Fruit fly (Drosophila melanogaster) whole organism, prepupa: ENCODE data around the gene SKIP.
A peak's percentile ranks its signal among the peaks of the same experiment; 100 is the strongest.

Experiments used
- Blimp-1 ChIP-seq: fragments of 200-800 bp; sonication (Bioruptor generic); optimal IDR thresholded peaks from 3 replicates; lab custom pipeline; 2017; ENCODE audit warnings: missing biosample characterization, missing genetic modification characterization, mild to moderate bottlenecking, moderate library complexity, missing genetic modification reagents
- CG10631 ChIP-seq: fragments of 200-800 bp; sonication (Bioruptor generic); optimal IDR thresholded peaks from 2 replicates; lab custom pipeline; 2016; ENCODE audit warnings: missing biosample characterization, missing genetic modification characterization
- CG11762 ChIP-seq: fragments of 200-800 bp; sonication (Bioruptor generic); optimal IDR thresholded peaks from 3 replicates; lab custom pipeline; 2016; ENCODE audit warnings: missing biosample characterization, missing genetic modification characterization; ENCODE audit not compliant: insufficient read depth
- CG1621 ChIP-seq: fragments of 200-800 bp; sonication (Bioruptor generic); optimal IDR thresholded peaks from 3 replicates; lab custom pipeline; 2018; ENCODE audit warnings: missing biosample characterization, mild to moderate bottlenecking, missing genetic modification characterization
- CG16779 ChIP-seq: fragments of 200-800 bp; sonication (Bioruptor generic); optimal IDR thresholded peaks from 3 replicates; lab custom pipeline; 2017; ENCODE audit warnings: missing biosample characterization, mild to moderate bottlenecking, missing genetic modification characterization
- CG3032 ChIP-seq: fragments of 200-800 bp; optimal IDR thresholded peaks from 2 replicates; lab custom pipeline; 2019; ENCODE audit warnings: missing biosample characterization, mild to moderate bottlenecking, missing genetic modification characterization, moderate library complexity
- CG31627 ChIP-seq: fragments of 200-800 bp; sonication (Bioruptor generic); optimal IDR thresholded peaks from 3 replicates; lab custom pipeline; 2016; ENCODE audit warnings: missing biosample characterization, missing genetic modification characterization
- CG32006 ChIP-seq: fragments of 200-800 bp; sonication (Bioruptor generic); optimal IDR thresholded peaks from 3 replicates; lab custom pipeline; 2017; ENCODE audit warnings: missing biosample characterization, mild to moderate bottlenecking, missing genetic modification characterization
- CG34406 ChIP-seq: fragments of 200-800 bp; sonication (Bioruptor generic); optimal IDR thresholded peaks from 3 replicates; lab custom pipeline; 2016; ENCODE audit warnings: missing biosample characterization, missing genetic modification characterization
- CG3919 ChIP-seq: fragments of 200-800 bp; sonication (Bioruptor generic); optimal IDR thresholded peaks from 3 replicates; lab custom pipeline; 2016; ENCODE audit warnings: missing biosample characterization, missing genetic modification characterization
- CG4318 ChIP-seq: fragments of 200-800 bp; sonication (Bioruptor generic); optimal IDR thresholded peaks from 3 replicates; lab custom pipeline; 2017; ENCODE audit warnings: missing biosample characterization, mild to moderate bottlenecking, missing genetic modification characterization
- CG6163 ChIP-seq: fragments of 200-800 bp; sonication (Bioruptor generic); IDR thresholded peaks from 3 replicates; pipeline ENCODE4 v1.3.6; 2022; ENCODE audit warnings: missing biosample characterization, missing genetic modification characterization
- CG6792 ChIP-seq: fragments of 200-800 bp; sonication (Bioruptor generic); optimal IDR thresholded peaks from 3 replicates; lab custom pipeline; 2016; ENCODE audit warnings: missing biosample characterization, missing genetic modification characterization
- CG6808 ChIP-seq: fragments of 200-800 bp; sonication (Bioruptor generic); optimal IDR thresholded peaks from 3 replicates; lab custom pipeline; 2017; ENCODE audit warnings: missing biosample characterization, missing genetic modification characterization, mild to moderate bottlenecking, moderate library complexity, missing genetic modification reagents
- CG6854 ChIP-seq: fragments of 200-800 bp; sonication (Bioruptor generic); optimal IDR thresholded peaks from 2 replicates; lab custom pipeline; 2017; ENCODE audit warnings: missing biosample characterization, mild to moderate bottlenecking, missing genetic modification characterization
- CG8119 ChIP-seq: fragments of 200-800 bp; sonication (Bioruptor generic); IDR thresholded peaks from 3 replicates; pipeline ENCODE4 v1.3.6; 2022; ENCODE audit warnings: missing biosample characterization, missing genetic modification characterization
- CG8319 ChIP-seq: fragments of 200-800 bp; sonication (Bioruptor generic); optimal IDR thresholded peaks from 3 replicates; lab custom pipeline; 2016; ENCODE audit warnings: missing biosample characterization, missing genetic modification characterization
- CG8632 ChIP-seq: fragments of 200-800 bp; sonication (Bioruptor generic); optimal IDR thresholded peaks from 3 replicates; lab custom pipeline; 2016; ENCODE audit warnings: missing biosample characterization, missing genetic modification characterization
- CG9139 ChIP-seq: fragments of 200-800 bp; sonication (Bioruptor generic); optimal IDR thresholded peaks from 3 replicates; lab custom pipeline; 2017; ENCODE audit warnings: missing biosample characterization, mild to moderate bottlenecking, missing genetic modification characterization
- Eip75B ChIP-seq: fragments of 200-800 bp; sonication (Bioruptor generic); optimal IDR thresholded peaks from 3 replicates; lab custom pipeline; 2016; ENCODE audit warnings: missing biosample characterization, missing genetic modification characterization
- Eip78C ChIP-seq: fragments of 200-800 bp; sonication (Bioruptor generic); peaks from one replicate; lab custom pipeline; 2016; ENCODE audit warnings: missing biosample characterization, missing genetic modification characterization
- Ets21C ChIP-seq: fragments of 200-800 bp; sonication (Bioruptor generic); optimal IDR thresholded peaks from 3 replicates; lab custom pipeline; 2016; ENCODE audit warnings: missing biosample characterization, missing genetic modification characterization
- Gug ChIP-seq: fragments of 200-800 bp; sonication (Bioruptor generic); IDR thresholded peaks from 2 replicates; pipeline ENCODE4 v1.3.6; 2022; ENCODE audit warnings: missing biosample characterization, missing genetic modification characterization
- Hr38 ChIP-seq: sonication (Bioruptor generic); optimal IDR thresholded peaks from 2 replicates; lab custom pipeline; 2016; ENCODE audit warnings: missing biosample characterization, missing genetic modification characterization
- Hr39 ChIP-seq: fragments of 200-800 bp; sonication (Bioruptor generic); optimal IDR thresholded peaks from 2 replicates; lab custom pipeline; 2016; ENCODE audit warnings: missing biosample characterization, missing genetic modification characterization
- Hr4 ChIP-seq: fragments of 200-800 bp; sonication (Bioruptor generic); optimal IDR thresholded peaks from 3 replicates; lab custom pipeline; 2016; ENCODE audit warnings: missing biosample characterization, missing genetic modification characterization
- Lpt ChIP-seq: fragments of 200-800 bp; sonication (Bioruptor generic); optimal IDR thresholded peaks from 3 replicates; lab custom pipeline; 2016; ENCODE audit warnings: missing biosample characterization, missing genetic modification characterization
- Met ChIP-seq: fragments of 200-800 bp; sonication (Bioruptor generic); optimal IDR thresholded peaks from 3 replicates; lab custom pipeline; 2016; ENCODE audit warnings: missing biosample characterization, missing genetic modification characterization
- OdsH ChIP-seq: fragments of 200-800 bp; sonication (Bioruptor generic); optimal IDR thresholded peaks from 3 replicates; lab custom pipeline; 2016; ENCODE audit warnings: missing biosample characterization, missing genetic modification characterization
- Sox102F ChIP-seq: fragments of 200-800 bp; sonication (Bioruptor generic); optimal IDR thresholded peaks from 2 replicates; lab custom pipeline; 2016; ENCODE audit warnings: missing biosample characterization, mild to moderate bottlenecking, missing genetic modification characterization
- Sox14 ChIP-seq: fragments of 200-800 bp; sonication (Bioruptor generic); optimal IDR thresholded peaks from 3 replicates; lab custom pipeline; 2016; ENCODE audit warnings: missing biosample characterization, missing genetic modification characterization
- Sox15 ChIP-seq: fragments of 200-800 bp; sonication (Bioruptor generic); optimal IDR thresholded peaks from 3 replicates; lab custom pipeline; 2016; ENCODE audit warnings: missing biosample characterization, missing genetic modification characterization
- achi ChIP-seq: fragments of 200-800 bp; sonication (Bioruptor generic); optimal IDR thresholded peaks from 3 replicates; lab custom pipeline; 2016; ENCODE audit warnings: missing biosample characterization, missing genetic modification characterization
- acj6 ChIP-seq: fragments of 200-800 bp; sonication (Bioruptor generic); optimal IDR thresholded peaks from 3 replicates; lab custom pipeline; 2016; ENCODE audit warnings: missing biosample characterization, missing genetic modification characterization
- cyc ChIP-seq: fragments of 200-800 bp; sonication (Bioruptor generic); optimal IDR thresholded peaks from 3 replicates; lab custom pipeline; 2016; ENCODE audit warnings: missing biosample characterization, missing genetic modification characterization
- dsx ChIP-seq: fragments of 200-800 bp; optimal IDR thresholded peaks from 3 replicates; lab custom pipeline; 2019; ENCODE audit warnings: missing biosample characterization, mild to moderate bottlenecking, missing genetic modification characterization, moderate library complexity; ENCODE audit not compliant: poor library complexity, severe bottlenecking
- eg ChIP-seq: fragments of 200-800 bp; sonication (Bioruptor generic); IDR thresholded peaks from 3 replicates; pipeline ENCODE4 v1.3.6; 2022; ENCODE audit warnings: missing biosample characterization, missing genetic modification characterization
- esn ChIP-seq: fragments of 200-800 bp; sonication (Bioruptor generic); optimal IDR thresholded peaks from 2 replicates; lab custom pipeline; 2016; ENCODE audit warnings: missing biosample characterization, mild to moderate bottlenecking, missing genetic modification characterization, moderate library complexity
- fd59A ChIP-seq: fragments of 200-800 bp; sonication (Bioruptor generic); optimal IDR thresholded peaks from 2 replicates; lab custom pipeline; 2017; ENCODE audit warnings: missing biosample characterization, mild to moderate bottlenecking, missing genetic modification characterization, missing genetic modification reagents
- fd85E ChIP-seq: fragments of 200-800 bp; sonication (Bioruptor generic); optimal IDR thresholded peaks from 3 replicates; lab custom pipeline; 2016; ENCODE audit warnings: missing biosample characterization, missing genetic modification characterization
- fkh ChIP-seq: fragments of 200-800 bp; sonication (Bioruptor generic); optimal IDR thresholded peaks from 3 replicates; lab custom pipeline; 2017; ENCODE audit warnings: missing biosample characterization, mild to moderate bottlenecking, missing genetic modification characterization, moderate library complexity
- lz ChIP-seq: fragments of 200-800 bp; sonication (Bioruptor generic); optimal IDR thresholded peaks from 3 replicates; lab custom pipeline; 2016; ENCODE audit warnings: missing biosample characterization, missing genetic modification characterization
- pdm3 ChIP-seq: fragments of 200-800 bp; sonication (Bioruptor generic); optimal IDR thresholded peaks from 3 replicates; lab custom pipeline; 2016; ENCODE audit warnings: missing biosample characterization, missing genetic modification characterization
- salr ChIP-seq, 2 experiments: fragments of 200-800 bp; sonication (Bioruptor generic); optimal IDR thresholded peaks; 3 replicates each; lab custom pipeline; 2016 to 2018; ENCODE audit warnings: missing biosample characterization in 2 of 2, missing genetic modification characterization in 2 of 2, mild to moderate bottlenecking in 1 of 2
- svp ChIP-seq: fragments of 200-800 bp; sonication (Bioruptor generic); peaks from one replicate; lab custom pipeline; 2016; ENCODE audit warnings: missing biosample characterization, missing genetic modification characterization
- topi ChIP-seq: fragments of 200-800 bp; sonication (Bioruptor generic); optimal IDR thresholded peaks from 3 replicates; lab custom pipeline; 2016; ENCODE audit warnings: missing biosample characterization, missing genetic modification characterization
- vri ChIP-seq: fragments of 200-800 bp; sonication (Bioruptor generic); optimal IDR thresholded peaks from 3 replicates; lab custom pipeline; 2016; ENCODE audit warnings: missing biosample characterization, mild to moderate bottlenecking, missing genetic modification characterization

Gene SKIP

DNA sequence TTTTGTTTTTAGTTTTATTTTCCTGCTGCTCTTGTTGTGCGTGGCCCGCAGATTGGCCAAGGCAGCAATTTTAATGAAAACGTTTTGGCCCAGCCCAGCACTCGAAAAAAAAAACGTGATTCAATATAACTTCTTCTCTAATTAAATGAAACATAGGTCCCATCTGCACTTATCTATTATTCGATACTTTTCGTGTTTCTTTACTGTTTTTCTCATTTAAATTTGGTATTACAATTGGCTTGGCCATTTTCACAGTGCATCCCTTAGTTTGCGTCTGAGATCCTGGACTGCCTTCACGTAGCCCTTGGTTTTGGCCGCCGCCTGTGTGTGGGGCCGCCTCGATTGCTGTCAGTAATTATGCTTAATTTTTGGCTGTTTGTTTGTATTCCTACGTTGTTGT, 59.9 kb downstream of the SKIP start (continued):
- peak; percentile 80 for TF ChIP-seq CG10631
- peak; percentile 90 for TF ChIP-seq lz (GFP tag; lab: Kevin White, UChicago)
- TF ChIP-seq CG9139 (GFP tag; lab: Kevin White, UChicago), result peak; percentile 61
- peak; percentile 82 for TF ChIP-seq Eip75B (GFP tag; lab: Kevin White, UChicago)
- TF ChIP-seq CG31627 (GFP tag; lab: Kevin White, UChicago), result peak; percentile 89
- TF ChIP-seq Sox102F (GFP tag; lab: Kevin White, UChicago), result peak; percentile 92
- TF ChIP-seq Hr4, result peak; percentile 17
- TF ChIP-seq Sox15 (GFP tag; lab: Kevin White, UChicago), result peak; percentile 79
- TF ChIP-seq acj6, result peak; percentile 88
- no peak for TF ChIP-seq fkh (GFP tag; lab: Kevin White, UChicago)
- no peak for TF ChIP-seq CG8119 (GFP tag; lab: Robert Waterston, UW)
- no peak for TF ChIP-seq eg
- TF ChIP-seq salr (GFP tag; optimal IDR thresholded peaks at IDR 0.05; lab: Kevin White, UChicago), result peak; percentile 42 to 69
- no peak for TF ChIP-seq CG16779
- peak; percentile 98 for TF ChIP-seq Eip78C (GFP tag; lab: Kevin White, UChicago)
- peak; percentile 81 for TF ChIP-seq fd59A (GFP tag; lab: Kevin White, UChicago)
- no peak for TF ChIP-seq Gug
- peak; percentile 84 for TF ChIP-seq Sox14 (GFP tag; lab: Kevin White, UChicago)
- TF ChIP-seq cyc (GFP tag; lab: Kevin White, UChicago), result peak; percentile 88
- no peak for TF ChIP-seq CG4318 (GFP tag; lab: Kevin White, UChicago)
- TF ChIP-seq CG3919, result peak; percentile 87
- peak; percentile 79 for TF ChIP-seq CG11762 (GFP tag; lab: Kevin White, UChicago)
- TF ChIP-seq pdm3 (GFP tag; lab: Kevin White, UChicago), result peak; percentile 85
- TF ChIP-seq CG32006, result peak; percentile 28
- TF ChIP-seq OdsH (GFP tag; lab: Kevin White, UChicago), result peak; percentile 85
- peak; percentile 55 for TF ChIP-seq CG6854
- TF ChIP-seq CG8632 (GFP tag; lab: Kevin White, UChicago), result peak; percentile 83
- peak; percentile 89 for TF ChIP-seq vri
- peak; percentile 90 for TF ChIP-seq Hr39
- peak; percentile 61 for TF ChIP-seq Blimp-1 (GFP tag; lab: Kevin White, UChicago)
- TF ChIP-seq CG6792 (GFP tag; lab: Kevin White, UChicago), result peak; percentile 87

DNA sequence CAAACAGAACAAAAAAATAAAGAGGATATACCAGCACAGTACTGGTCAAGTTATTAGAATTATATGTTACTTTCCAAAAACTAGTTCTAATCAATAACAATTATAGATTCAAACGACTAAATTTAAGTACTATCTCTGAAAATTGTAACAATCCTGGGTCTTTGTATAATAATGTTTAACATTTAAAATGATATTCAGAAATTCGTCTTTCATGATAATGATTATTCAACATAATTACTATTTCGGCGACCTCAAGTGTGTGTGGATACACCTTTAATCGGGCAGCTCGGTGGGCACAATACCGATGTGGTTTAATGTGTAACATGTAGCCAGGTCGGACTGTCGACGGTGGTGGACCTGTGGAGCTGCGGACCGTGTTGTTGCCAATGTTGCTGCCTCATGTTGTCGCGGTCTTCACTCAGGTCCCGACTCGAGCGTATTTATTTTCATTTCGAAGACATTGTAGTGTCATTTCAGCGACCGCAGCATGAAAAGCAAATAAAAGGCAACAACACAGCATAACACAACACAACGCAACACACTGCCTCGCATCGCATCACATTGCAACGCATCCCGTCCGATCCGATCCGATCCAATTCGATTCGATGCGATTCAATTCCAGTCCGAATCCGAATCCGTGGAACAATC, 61.3 kb downstream of the SKIP start:
- TF ChIP-seq CG1621 (tag; lab: Kevin White, UChicago), result peak; percentile 13
- TF ChIP-seq Hr38 (GFP tag; lab: Kevin White, UChicago), result no peak
- TF ChIP-seq CG3032 (tag; lab: Kevin White, UChicago), result peak; percentile 79
- peak; percentile 53 for TF ChIP-seq Sox14 (GFP tag; lab: Kevin White, UChicago)
- TF ChIP-seq CG6163 (GFP tag; lab: Robert Waterston, UW), result peak; percentile 53; the same call in 2 of the 3 replicates
- peak; percentile 37 for TF ChIP-seq cyc (GFP tag; lab: Kevin White, UChicago)
- TF ChIP-seq svp (GFP tag; lab: Kevin White, UChicago), result peak; percentile 87
- TF ChIP-seq CG16779, result peak; percentile 24
- TF ChIP-seq vri, result peak; percentile 11
- peak; percentile 82 for TF ChIP-seq Met (GFP tag; lab: Kevin White, UChicago)
- TF ChIP-seq CG6792 (GFP tag; lab: Kevin White, UChicago), result peak; percentile 26
- TF ChIP-seq Gug, result no peak
- no peak for TF ChIP-seq Lpt
- TF ChIP-seq fd85E, result no peak
- peak; percentile 68 for TF ChIP-seq CG8632 (GFP tag; lab: Kevin White, UChicago)
- peak; percentile 93 for TF ChIP-seq dsx (GFP tag; lab: Kevin White, UChicago)
- no peak for TF ChIP-seq CG11762 (GFP tag; lab: Kevin White, UChicago)
- no peak for TF ChIP-seq fkh (GFP tag; lab: Kevin White, UChicago)
- peak; percentile 62 for TF ChIP-seq fd59A (GFP tag; lab: Kevin White, UChicago)
- TF ChIP-seq CG4318 (GFP tag; lab: Kevin White, UChicago), result peak; percentile 17
- TF ChIP-seq achi (GFP tag; lab: Kevin White, UChicago), result peak; percentile 63
- peak; percentile 24 for TF ChIP-seq CG9139 (GFP tag; lab: Kevin White, UChicago)
- TF ChIP-seq CG34406 (GFP tag; lab: Kevin White, UChicago), result peak; percentile 77
- peak; percentile 75 for TF ChIP-seq CG6808 (GFP tag; lab: Kevin White, UChicago)
- peak; percentile 15 for TF ChIP-seq Hr4
- no peak for TF ChIP-seq CG8319 (GFP tag; lab: Kevin White, UChicago)
- no peak for TF ChIP-seq Sox15 (GFP tag; lab: Kevin White, UChicago)
- no peak for TF ChIP-seq Ets21C (GFP tag; lab: Kevin White, UChicago)
- peak; percentile 69 for TF ChIP-seq Eip75B (GFP tag; lab: Kevin White, UChicago)
- TF ChIP-seq esn (GFP tag; lab: Kevin White, UChicago), result peak; percentile 84
- peak; percentile 34 for TF ChIP-seq pdm3 (GFP tag; lab: Kevin White, UChicago)
- TF ChIP-seq CG8119 (GFP tag; lab: Robert Waterston, UW), result peak; percentile 47; the same call in 2 of the 3 replicates
- TF ChIP-seq Eip78C (GFP tag; lab: Kevin White, UChicago), result peak; percentile 86
- TF ChIP-seq topi (GFP tag; lab: Kevin White, UChicago), result peak; percentile 78
- TF ChIP-seq OdsH (GFP tag; lab: Kevin White, UChicago), result no peak
